Fruit fly (Drosophila melanogaster) whole organism: ENCODE results near the gene CG43759.

Experiments
- CG8478 ChIP-seq: fragments of >200 bp; optimal IDR thresholded peaks from 2 replicates; lab custom pipeline; 2018; ENCODE audit warnings: inconsistent platforms
- Dll ChIP-seq: fragments of >200 bp; optimal IDR thresholded peaks from 2 replicates; lab custom pipeline; 2017
- EcR ChIP-seq, 2 experiments: fragments of >200 bp; optimal IDR thresholded peaks; 2 replicates each; lab custom pipeline; 2017; ENCODE audit warnings: missing biosample characterization in 2 of 2, missing genetic modification characterization in 2 of 2, missing genetic modification reagents in 2 of 2
- pan ChIP-seq: fragments of >200 bp; optimal IDR thresholded peaks from 2 replicates; lab custom pipeline; 2017
- psq ChIP-seq: fragments of >200 bp; optimal IDR thresholded peaks from 2 replicates; lab custom pipeline; 2017
- usp ChIP-seq: fragments of >200 bp; optimal IDR thresholded peaks from 2 replicates; lab custom pipeline; 2017; ENCODE audit warnings: missing biosample characterization, missing genetic modification characterization, mixed read lengths

The CG43759 gene

dm6 chrX:18929946-18930562, at the start of gene CG43759:
Gene CG43759, plus strand, starts transcription at chrX:18930335.
- TF ChIP-seq CG8478 (lab: Kevin White, UChicago), result no peak
- no peak for TF ChIP-seq EcR (GFP tag; optimal IDR thresholded peaks at IDR 0.05; lab: Kevin White, UChicago)
- no peak for TF ChIP-seq usp (GFP tag; lab: Kevin White, UChicago)
- TF ChIP-seq pan (lab: Kevin White, UChicago), result no peak
- no peak for TF ChIP-seq psq (lab: Kevin White, UChicago)
- TF ChIP-seq Dll, result no peak

- TF ChIP-seq Dll (no peak), pan (lab: Kevin White, UChicago) (no peak), CG8478 (lab: Kevin White, UChicago) (no peak), psq (lab: Kevin White, UChicago) (no peak)
Measured at dm6 chrX:18883999-18884671, 46.0 kb upstream of the CG43759 start, which contains the start of gene CG7332. Gene CG7332, plus strand, starts transcription at chrX:18884513.

dm6 chrX:18893433-18893832, 36.7 kb upstream of the CG43759 start, which contains the start of gene Flacc:
Gene Flacc, minus strand, starts transcription at chrX:18893636.
- TF ChIP-seq EcR (GFP tag; optimal IDR thresholded peaks at IDR 0.05; lab: Kevin White, UChicago) (no peak), CG8478 (lab: Kevin White, UChicago) (no peak), psq (lab: Kevin White, UChicago) (no peak), pan (lab: Kevin White, UChicago) (no peak), usp (GFP tag; lab: Kevin White, UChicago) (no peak), Dll (no peak)

DNA sequence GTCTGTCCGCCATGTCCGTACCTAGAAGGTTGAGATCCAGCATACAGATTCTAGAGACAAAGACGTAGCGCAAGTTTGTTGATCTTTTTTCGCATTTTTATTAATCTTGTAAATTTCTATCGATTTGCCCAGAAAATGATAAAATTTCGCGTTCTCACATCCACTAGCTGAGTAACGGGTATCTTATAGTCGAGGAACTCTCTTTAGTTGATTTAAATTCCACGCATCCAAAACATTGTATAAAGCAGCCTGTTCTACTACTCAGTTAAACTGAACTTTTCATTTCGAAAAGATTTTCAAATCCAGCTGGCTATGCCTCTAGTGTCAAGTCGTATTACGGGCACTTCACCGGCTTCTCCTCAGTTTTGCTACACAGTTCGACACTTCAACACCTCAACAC, 36.0 kb upstream of the CG43759 start, which contains the start of gene SdhBL:
Gene SdhBL (plus strand): TSS at position 301 of the 400 bp plus-strand sequence.
- TF ChIP-seq pan (lab: Kevin White, UChicago), result no peak
- no peak for TF ChIP-seq CG8478 (lab: Kevin White, UChicago)
- TF ChIP-seq EcR (GFP tag; optimal IDR thresholded peaks at IDR 0.05; lab: Kevin White, UChicago), result no peak
- no peak for TF ChIP-seq psq (lab: Kevin White, UChicago)

DNA sequence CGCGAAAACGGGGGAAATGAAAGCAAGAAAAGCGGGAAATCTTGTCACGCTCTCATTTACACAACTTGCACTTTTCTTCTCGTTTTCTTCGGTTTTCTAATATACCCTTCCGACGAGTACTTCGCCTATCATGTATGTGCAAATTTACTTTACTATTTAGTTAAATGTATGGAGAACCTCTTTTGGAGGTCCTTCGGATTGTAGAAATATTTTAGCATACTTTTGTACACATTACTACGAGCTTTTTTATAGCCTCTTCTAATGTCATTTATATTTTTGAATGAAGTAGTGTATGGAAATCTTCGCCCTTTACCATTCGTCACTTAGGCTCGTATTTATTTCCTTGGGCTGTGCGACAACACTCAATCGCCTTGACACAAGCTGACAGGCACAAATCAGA, 32.8 kb upstream of the CG43759 start:
- TF ChIP-seq psq (lab: Kevin White, UChicago) (no peak), Dll (no peak), usp (GFP tag; lab: Kevin White, UChicago) (no peak), CG8478 (lab: Kevin White, UChicago) (no peak), EcR (GFP tag; optimal IDR thresholded peaks at IDR 0.05; lab: Kevin White, UChicago) (no peak), pan (lab: Kevin White, UChicago) (no peak)

dm6 chrX:18897906-18898305, 32.2 kb upstream of the CG43759 start:
- TF ChIP-seq usp (GFP tag; lab: Kevin White, UChicago) (no peak), EcR (GFP tag; optimal IDR thresholded peaks at IDR 0.05; lab: Kevin White, UChicago) (no peak), psq (lab: Kevin White, UChicago) (no peak), CG8478 (lab: Kevin White, UChicago) (no peak), Dll (no peak), pan (lab: Kevin White, UChicago) (no peak)

DNA sequence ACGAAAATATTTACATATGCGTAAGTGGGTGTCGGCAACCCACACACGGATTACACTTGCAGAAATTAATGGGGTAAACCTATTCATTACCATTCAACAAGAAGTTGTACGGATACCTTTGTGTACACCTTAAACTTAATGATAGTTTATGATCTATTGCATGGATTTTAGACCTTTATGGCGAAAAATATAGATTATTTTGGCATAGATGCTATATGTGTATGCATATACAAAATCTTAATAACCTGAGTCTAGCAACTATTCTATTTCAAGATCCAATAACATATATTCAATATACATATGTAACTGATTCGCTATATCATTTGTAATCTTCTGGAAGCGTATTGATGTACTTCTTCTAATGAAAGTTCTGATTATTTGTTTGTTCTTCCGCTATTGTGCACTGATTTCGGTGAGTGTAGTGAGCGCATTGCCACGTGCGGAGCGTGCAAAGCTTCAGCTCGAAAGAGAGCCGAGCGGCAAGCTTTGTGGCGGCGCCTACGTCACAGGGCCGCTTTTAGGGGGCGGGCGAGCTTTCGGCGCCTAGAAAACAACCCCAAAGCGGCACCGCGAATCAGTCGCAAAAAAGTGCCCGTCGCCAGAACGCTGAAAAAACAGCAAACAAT, 30.2 kb upstream of the CG43759 start, which contains the start of gene CG7378:
Gene CG7378 (plus strand): TSS at position 576 of the 626 bp plus-strand sequence.
- no peak for TF ChIP-seq pan (lab: Kevin White, UChicago)
- no peak for TF ChIP-seq CG8478 (lab: Kevin White, UChicago)
- TF ChIP-seq EcR (GFP tag; optimal IDR thresholded peaks at IDR 0.05; lab: Kevin White, UChicago), result no peak
- TF ChIP-seq usp (GFP tag; lab: Kevin White, UChicago), result no peak
- TF ChIP-seq Dll, result no peak
- no peak for TF ChIP-seq psq (lab: Kevin White, UChicago)

- TF ChIP-seq psq (lab: Kevin White, UChicago) (no peak), EcR (GFP tag; optimal IDR thresholded peaks at IDR 0.05; lab: Kevin White, UChicago) (no peak), Dll (no peak), pan (lab: Kevin White, UChicago) (no peak), usp (GFP tag; lab: Kevin White, UChicago) (no peak), CG8478 (lab: Kevin White, UChicago) (no peak)
Measured at dm6 chrX:18900958-18901357, 29.2 kb upstream of the CG43759 start.

DNA sequence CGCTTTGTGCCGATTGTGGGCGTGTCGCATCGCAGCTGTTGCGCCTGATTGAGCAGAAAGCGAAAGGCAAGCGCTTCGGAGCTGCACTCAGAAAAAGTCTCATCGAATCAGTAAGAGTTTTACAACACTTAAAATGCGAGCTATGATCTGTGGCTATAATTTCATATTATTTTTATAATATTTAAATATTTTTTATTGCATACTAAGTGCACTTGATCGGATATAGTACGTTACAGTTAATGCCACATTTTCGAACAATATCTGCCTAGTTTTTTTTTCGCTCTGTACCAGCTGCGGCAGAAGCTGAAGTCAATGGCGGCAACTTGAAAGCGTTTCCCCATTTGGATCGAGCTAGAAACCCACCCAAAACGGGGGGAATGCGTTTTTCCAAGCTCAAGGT, 27.3 kb upstream of the CG43759 start:
- no peak for TF ChIP-seq usp (GFP tag; lab: Kevin White, UChicago)

dm6 chrX:18905152-18905551, 25.0 kb upstream of the CG43759 start:
- TF ChIP-seq usp (GFP tag; lab: Kevin White, UChicago) (no peak), Dll (no peak), pan (lab: Kevin White, UChicago) (no peak), CG8478 (lab: Kevin White, UChicago) (no peak), psq (lab: Kevin White, UChicago) (no peak), EcR (GFP tag; optimal IDR thresholded peaks at IDR 0.05; lab: Kevin White, UChicago) (no peak)

- TF ChIP-seq CG8478 (lab: Kevin White, UChicago) (no peak), pan (lab: Kevin White, UChicago) (no peak), psq (lab: Kevin White, UChicago) (no peak), usp (GFP tag; lab: Kevin White, UChicago) (no peak), Dll (no peak), EcR (GFP tag; optimal IDR thresholded peaks at IDR 0.05; lab: Kevin White, UChicago) (no peak)
Measured at dm6 chrX:18910827-18911226, 19.3 kb upstream of the CG43759 start.
